Worm (Caenorhabditis elegans): Measurements from ENCODE around the gene R04F11.3.

DNA sequence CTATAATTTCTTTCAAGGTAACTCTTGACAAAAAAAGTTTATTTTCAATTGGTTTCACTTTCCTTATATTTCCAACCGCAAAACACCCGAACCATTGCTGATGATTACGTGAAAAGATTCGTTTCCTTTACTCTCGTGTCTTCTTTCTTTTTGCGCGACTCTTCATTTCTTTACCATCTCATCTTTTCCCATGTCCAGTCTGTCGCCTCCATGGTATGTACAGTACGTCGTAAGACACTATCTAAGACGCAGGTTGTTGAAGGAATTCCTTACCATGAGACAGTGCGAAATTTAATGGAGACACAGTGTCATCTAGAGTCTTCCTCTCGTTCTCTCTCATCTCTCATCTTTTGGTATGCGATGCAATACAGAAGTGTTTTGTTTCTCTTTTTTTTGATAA, 16.8 kb downstream of the R04F11.3 start:
- TF ChIP-seq pha-4 (tag; optimal IDR thresholded peaks at IDR 0.05) (no peak), syd-9 (tag; optimal IDR thresholded peaks at IDR 0.05) (no peak), ceh-9 (tag; optimal IDR thresholded peaks at IDR 0.05) (no peak)

Measured in whole organism, late embryonic.